Worm (Caenorhabditis elegans) whole organism, early embryonic: ENCODE measurements around the gene sec-61.A.
"Not testable (repeated sequence)": the region's sequence is repeated elsewhere in the genome, so short reads cannot be mapped to it uniquely, and the experiment has no call there.

Experiments
- F13C5.2 ChIP-seq: sonication (generic microtip); optimal IDR thresholded peaks from 2 replicates; lab custom pipeline; 2017; ENCODE audit warnings: mild to moderate bottlenecking, missing genetic modification characterization, inconsistent platforms, missing compliant biosample characterization
- aly-1 ChIP-seq: sonication (generic microtip); optimal IDR thresholded peaks from 2 replicates; lab custom pipeline; 2016; ENCODE audit warnings: missing genetic modification characterization, missing compliant biosample characterization
- ama-1 ChIP-seq: fragments of 150-350 bp; optimal IDR thresholded peaks from 2 replicates; lab custom pipeline; 2014
- ceh-36 ChIP-seq: sonication (generic microtip); optimal IDR thresholded peaks from 2 replicates; lab custom pipeline; 2016; ENCODE audit warnings: missing genetic modification characterization, inconsistent platforms, missing compliant biosample characterization
- ets-7 ChIP-seq: sonication (generic microtip); optimal IDR thresholded peaks from 2 replicates; lab custom pipeline; 2016; ENCODE audit warnings: missing genotype, missing genetic modification characterization, missing compliant biosample characterization
- flt-1 ChIP-seq: fragments of 200-800 bp; sonication (Bioruptor generic); IDR thresholded peaks from 2 replicates; pipeline ENCODE4 v1.3.6; 2022; ENCODE audit warnings: missing genetic modification characterization, missing compliant biosample characterization
- hmbx-1 ChIP-seq: sonication (generic microtip); optimal IDR thresholded peaks from 2 replicates; lab custom pipeline; 2016; ENCODE audit warnings: mild to moderate bottlenecking, missing genetic modification characterization, missing compliant biosample characterization
- hmg-4 ChIP-seq: fragments of 200-800 bp; sonication (Bioruptor generic); optimal IDR thresholded peaks from 2 replicates; lab custom pipeline; 2018; ENCODE audit warnings: mild to moderate bottlenecking, missing genetic modification characterization, missing compliant biosample characterization
- pes-1 ChIP-seq: fragments of 200-800 bp; sonication (Bioruptor generic); IDR thresholded peaks from 2 replicates; pipeline ENCODE4 v1.3.6; 2022; ENCODE audit warnings: missing genetic modification reagents, missing genetic modification characterization, missing compliant biosample characterization
- scrt-1 ChIP-seq: fragments of 200-800 bp; sonication (Bioruptor generic); IDR thresholded peaks from 2 replicates; pipeline ENCODE4 v1.3.6; 2022; ENCODE audit warnings: missing genetic modification characterization, missing compliant biosample characterization
- sea-1 ChIP-seq: fragments of 200-800 bp; sonication (Bioruptor generic); conservative IDR thresholded peaks from 2 replicates; pipeline ENCODE4 v1.3.6; 2022; ENCODE audit warnings: missing genetic modification characterization, missing compliant biosample characterization
- tbx-11 ChIP-seq: fragments of 200-800 bp; sonication (Bioruptor generic); IDR thresholded peaks from 2 replicates; pipeline ENCODE4 v1.3.6; 2022; ENCODE audit warnings: missing genetic modification characterization, missing compliant biosample characterization
- tbx-37 ChIP-seq: fragments of 200-800 bp; sonication (Bioruptor generic); conservative IDR thresholded peaks from 2 replicates; pipeline ENCODE4 v1.3.6; 2022; ENCODE audit warnings: missing genetic modification reagents, missing genetic modification characterization, missing compliant biosample characterization
- tra-4 ChIP-seq: sonication (generic microtip); optimal IDR thresholded peaks from 2 replicates; lab custom pipeline; 2017; ENCODE audit warnings: missing genetic modification characterization, missing compliant biosample characterization

DNA sequence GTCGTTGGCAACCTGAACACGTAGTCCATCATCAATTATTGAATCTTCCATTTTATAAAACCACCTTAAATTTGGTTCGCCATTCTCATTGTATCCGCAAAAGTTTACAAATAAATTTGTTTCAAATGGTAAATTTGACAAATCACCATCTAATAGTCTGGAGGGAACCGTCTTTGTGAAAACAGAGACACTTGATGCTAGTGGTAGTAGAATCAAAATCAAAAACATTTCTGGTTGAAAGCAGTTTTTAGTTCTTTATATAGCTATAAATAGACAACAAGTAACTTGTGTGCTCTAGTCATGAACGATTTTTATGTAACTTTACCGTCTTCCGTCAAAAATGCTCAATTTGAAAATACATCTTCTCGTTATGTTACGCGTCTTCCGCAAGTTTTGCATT, 18.0 kb upstream of the sec-61.A start, which contains the start of gene Y57G11C.20:
- not testable (repeated sequence) for TF ChIP-seq ama-1 (lab: Kevin White, UChicago); flt-1 (GFP tag; lab: Robert Waterston, UW); aly-1; sea-1 (GFP tag; lab: Robert Waterston, UW); scrt-1 (GFP tag; lab: Robert Waterston, UW); hmbx-1; tbx-11 (GFP tag; lab: Robert Waterston, UW); tbx-37 (GFP tag; lab: Robert Waterston, UW); ets-7 (tag; lab: Kevin White, UChicago); ceh-36 (tag; lab: Kevin White, UChicago); F13C5.2 (tag; lab: Kevin White, UChicago); hmg-4; pes-1; tra-4 (tag; lab: Kevin White, UChicago)
